Fruit fly (Drosophila melanogaster): Measurements from ENCODE around the gene p.

DNA sequence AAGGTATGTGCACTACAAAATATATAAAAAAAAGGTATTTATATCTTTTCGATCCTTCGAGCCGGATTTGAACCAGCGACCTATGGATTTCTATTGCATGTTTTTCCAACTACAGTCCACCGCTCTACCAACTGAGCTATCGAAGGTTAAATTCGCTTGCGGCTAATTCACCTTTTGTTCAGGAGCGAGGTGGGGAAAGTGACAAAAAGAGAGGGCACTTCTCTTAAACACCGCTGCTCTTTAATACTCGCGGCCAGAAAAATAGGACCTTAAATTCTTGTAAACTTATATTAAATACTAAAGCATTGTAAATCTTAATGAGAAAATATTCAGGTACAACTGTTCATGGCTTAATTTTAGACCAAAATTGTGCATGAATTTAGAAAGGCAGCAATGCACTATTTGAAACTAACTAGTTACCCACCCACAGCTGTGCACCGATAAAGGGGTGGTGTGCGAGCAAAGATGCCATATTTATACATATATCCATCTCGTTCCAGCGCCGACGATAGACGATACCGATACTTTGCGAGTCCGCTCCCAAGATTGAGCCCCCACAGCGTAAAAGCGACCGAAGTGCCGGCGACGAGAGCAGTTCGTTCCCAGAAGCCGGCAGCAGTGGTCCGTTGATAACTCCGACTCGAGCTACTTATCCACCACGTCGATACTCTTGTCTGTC lies 1.3 kb downstream of the p start:
- TF ChIP-seq pan (optimal IDR thresholded peaks at IDR 0.05) (no peak), psq (optimal IDR thresholded peaks at IDR 0.05) (no peak), EcR (GFP tag; optimal IDR thresholded peaks at IDR 0.05) (no peak), usp (GFP tag; optimal IDR thresholded peaks at IDR 0.05) (no peak), Dll (optimal IDR thresholded peaks at IDR 0.05) (no peak)
